Fruit fly (Drosophila melanogaster): ENCODE results near the gene Lam.

The Lam gene

DNA sequence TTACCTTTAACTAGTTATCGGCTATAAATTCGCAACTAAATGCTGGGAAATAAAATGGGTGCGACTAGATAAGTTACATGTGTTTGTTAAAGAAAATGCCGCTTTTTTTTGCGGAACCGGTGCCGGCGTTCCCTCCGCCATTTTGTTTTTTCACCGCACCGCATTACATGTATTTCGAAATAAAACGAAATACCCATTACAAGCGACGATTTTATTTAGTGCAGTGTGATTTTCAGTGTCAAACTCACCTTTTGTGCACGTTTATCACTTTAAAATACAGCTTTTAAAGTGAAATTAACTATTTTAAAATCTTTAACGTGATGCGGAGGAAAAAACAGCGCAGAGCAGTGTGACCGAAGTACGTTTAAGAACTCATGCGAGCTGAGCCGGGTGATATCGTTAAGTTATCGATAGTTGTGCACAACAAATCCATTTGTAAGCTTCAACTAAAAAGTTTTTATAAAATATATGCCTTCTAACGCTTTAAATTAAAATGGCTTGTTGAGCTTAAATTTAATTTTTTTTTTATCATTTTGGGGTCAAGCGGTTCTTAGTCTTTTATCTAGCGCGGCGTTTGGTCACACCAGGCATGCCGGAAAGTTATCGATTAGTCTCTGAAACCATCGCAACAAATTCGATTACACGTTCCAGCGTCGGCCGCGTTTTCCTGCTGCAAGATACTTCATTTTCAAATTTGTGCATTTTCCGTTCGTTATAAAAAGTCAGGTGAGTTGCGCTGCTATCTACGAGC is at the start of gene Lam, which contains the start of gene Hel25E:
Lam (plus strand) TSS at position 546 of the 751 bp plus-strand sequence.
Hel25E (minus strand) TSS at position 380 of the 751 bp plus-strand sequence.
- TF ChIP-seq CG12605 (GFP tag; IDR thresholded peaks at IDR 0.05) (no peak), CG8159 (tag; optimal IDR thresholded peaks at IDR 0.05) (no peak), CG13204 (GFP tag; optimal IDR thresholded peaks at IDR 0.05) (no peak), Pif1A (GFP tag; optimal IDR thresholded peaks at IDR 0.05) (no peak), CG8301 (tag; optimal IDR thresholded peaks at IDR 0.05) (no peak), CG17806 (tag; optimal IDR thresholded peaks at IDR 0.05) (no peak), CG34367 (tag; optimal IDR thresholded peaks at IDR 0.05) (no peak), EcR (GFP tag; optimal IDR thresholded peaks at IDR 0.05) (no peak), fd96Ca (GFP tag; IDR thresholded peaks at IDR 0.05) (no peak)

DNA sequence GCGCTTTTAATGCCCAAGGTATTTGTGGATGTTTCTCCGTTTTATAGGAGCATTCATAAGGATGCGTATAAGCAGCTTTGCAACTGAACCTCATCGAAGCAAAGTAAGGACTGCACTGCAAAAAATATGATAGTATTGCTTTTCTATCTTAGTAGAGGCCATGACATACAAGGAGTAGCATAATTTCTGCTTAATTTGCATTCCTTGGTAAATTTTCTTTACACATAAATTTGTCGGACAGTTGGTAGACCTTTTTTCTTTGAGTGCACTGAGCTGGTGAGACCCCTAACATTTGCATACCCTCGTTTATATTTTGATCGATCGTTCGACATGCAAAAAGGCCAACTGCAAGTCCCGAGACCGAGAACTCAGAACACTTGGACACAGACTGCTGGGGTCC is 49.4 kb upstream of the Lam start:
- no peak for TF ChIP-seq rn (GFP tag; IDR thresholded peaks at IDR 0.05)
- TF ChIP-seq Pif1B (GFP tag; optimal IDR thresholded peaks at IDR 0.05), result peak; percentile 45
- peak; percentile 29 for TF ChIP-seq CG14655 (GFP tag; optimal IDR thresholded peaks at IDR 0.05)
- TF ChIP-seq CG4496 (GFP tag; IDR thresholded peaks at IDR 0.05), result peak; percentile 49; the same call in 1 of the 3 replicates
- TF ChIP-seq gl (tag; optimal IDR thresholded peaks at IDR 0.05), result no peak
- TF ChIP-seq EcR (GFP tag; optimal IDR thresholded peaks at IDR 0.05), result no peak
- TF ChIP-seq Pif1A (GFP tag; optimal IDR thresholded peaks at IDR 0.05), result peak; percentile 63
- no peak for TF ChIP-seq CG13204 (GFP tag; optimal IDR thresholded peaks at IDR 0.05)
- TF ChIP-seq CG12605 (GFP tag; IDR thresholded peaks at IDR 0.05), result no peak
- TF ChIP-seq CG32121 (GFP tag; IDR thresholded peaks at IDR 0.05), result no peak
- TF ChIP-seq CG17806 (tag; optimal IDR thresholded peaks at IDR 0.05), result peak; percentile 67
- no peak for TF ChIP-seq CG8301 (tag; optimal IDR thresholded peaks at IDR 0.05)
- TF ChIP-seq Snoo (tag; optimal IDR thresholded peaks at IDR 0.05), result peak; percentile 73
- TF ChIP-seq D1 (tag; optimal IDR thresholded peaks at IDR 0.05), result no peak
- TF ChIP-seq CG15710 (tag; optimal IDR thresholded peaks at IDR 0.05), result peak; percentile 67
- TF ChIP-seq CG34367 (tag; optimal IDR thresholded peaks at IDR 0.05), result peak; percentile 58
- TF ChIP-seq Ets98B (GFP tag; IDR thresholded peaks at IDR 0.05), result no peak
- peak; percentile 66 for TF ChIP-seq CG8159 (tag; optimal IDR thresholded peaks at IDR 0.05)
- TF ChIP-seq fd96Ca (GFP tag; IDR thresholded peaks at IDR 0.05), result 0 out of 3 replicates have a peak, but pooled peaks have one; percentile 12
- TF ChIP-seq CG9948 (tag; optimal IDR thresholded peaks at IDR 0.05), result peak; percentile 62
- TF ChIP-seq CG10348 (GFP tag; IDR thresholded peaks at IDR 0.05), result no peak

DNA sequence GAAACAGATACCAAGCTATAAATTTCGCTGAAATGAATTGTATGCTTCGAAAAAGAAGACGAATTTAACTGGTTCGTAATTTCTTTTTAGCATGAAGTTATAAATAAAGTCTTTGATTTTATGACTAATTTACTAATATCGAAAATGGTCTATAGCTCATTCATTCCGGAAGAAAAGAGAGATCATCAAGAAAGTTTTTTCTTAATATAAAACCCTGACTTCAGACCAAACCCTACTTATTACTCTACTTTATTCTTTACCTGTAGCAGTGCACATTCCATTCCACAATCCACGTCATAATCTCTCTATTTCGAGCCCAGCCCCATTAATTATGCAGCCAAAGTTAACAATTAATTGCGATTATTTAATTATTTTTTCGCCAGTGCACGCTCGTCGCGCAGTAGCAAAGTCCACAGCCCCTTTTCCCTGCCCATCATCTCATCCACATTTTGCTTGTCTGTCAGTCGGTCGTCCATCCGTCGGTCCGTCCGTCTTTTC is 48.3 kb upstream of the Lam start:
- TF ChIP-seq CG4496 (GFP tag; IDR thresholded peaks at IDR 0.05) (no peak), CG34367 (tag; optimal IDR thresholded peaks at IDR 0.05) (peak; percentile 9), Pif1A (GFP tag; optimal IDR thresholded peaks at IDR 0.05) (peak; percentile 19), rn (GFP tag; IDR thresholded peaks at IDR 0.05) (no peak), Pif1B (GFP tag; optimal IDR thresholded peaks at IDR 0.05) (no peak), Ets98B (GFP tag; IDR thresholded peaks at IDR 0.05) (no peak), CG17806 (tag; optimal IDR thresholded peaks at IDR 0.05) (peak; percentile 44), CG13204 (GFP tag; optimal IDR thresholded peaks at IDR 0.05) (peak; percentile 14), CG12605 (GFP tag; IDR thresholded peaks at IDR 0.05) (no peak), Snoo (tag; optimal IDR thresholded peaks at IDR 0.05) (peak; percentile 13), gl (tag; optimal IDR thresholded peaks at IDR 0.05) (peak; percentile 39), D1 (tag; optimal IDR thresholded peaks at IDR 0.05) (no peak), CG32121 (GFP tag; IDR thresholded peaks at IDR 0.05) (no peak), CG9948 (tag; optimal IDR thresholded peaks at IDR 0.05) (peak; percentile 59), CG10348 (GFP tag; IDR thresholded peaks at IDR 0.05) (no peak), CG8301 (tag; optimal IDR thresholded peaks at IDR 0.05) (peak; percentile 43), CG15710 (tag; optimal IDR thresholded peaks at IDR 0.05) (peak; percentile 40), CG14655 (GFP tag; optimal IDR thresholded peaks at IDR 0.05) (peak; percentile 70), EcR (GFP tag; optimal IDR thresholded peaks at IDR 0.05) (no peak), fd96Ca (GFP tag; IDR thresholded peaks at IDR 0.05) (no peak), CG8159 (tag; optimal IDR thresholded peaks at IDR 0.05) (peak; percentile 58)

DNA sequence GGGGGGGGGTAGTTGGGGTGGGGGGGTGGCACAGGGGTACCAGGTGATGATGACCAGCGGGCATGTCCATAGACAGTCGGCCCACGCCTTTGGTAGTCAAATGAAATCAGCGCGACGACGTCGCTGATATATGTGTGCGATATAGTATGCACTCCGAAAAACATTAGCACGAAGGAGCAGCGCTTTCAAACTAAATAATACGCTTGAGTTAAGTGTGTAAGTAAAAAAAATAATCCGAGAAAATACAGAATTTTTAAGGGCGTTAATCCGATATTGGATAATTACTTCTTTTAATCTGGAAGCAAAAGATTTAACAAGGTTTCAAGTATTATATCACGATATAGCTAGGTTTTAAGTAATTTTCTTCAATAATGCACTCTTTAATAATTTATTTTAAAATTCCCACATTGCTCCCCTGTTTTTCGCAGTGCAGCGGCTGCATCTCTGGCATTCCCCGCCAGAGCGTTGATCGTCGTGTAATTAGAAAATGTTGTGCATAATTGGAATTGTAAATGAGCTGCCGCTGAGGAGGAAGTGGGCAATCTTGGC is 47.4 kb upstream of the Lam start:
- no peak for TF ChIP-seq CG10348 (GFP tag; IDR thresholded peaks at IDR 0.05)
- TF ChIP-seq Pif1B (GFP tag; optimal IDR thresholded peaks at IDR 0.05), result peak; percentile 9
- TF ChIP-seq Snoo (tag; optimal IDR thresholded peaks at IDR 0.05), result no peak
- TF ChIP-seq gl (tag; optimal IDR thresholded peaks at IDR 0.05), result no peak
- no peak for TF ChIP-seq D1 (tag; optimal IDR thresholded peaks at IDR 0.05)
- no peak for TF ChIP-seq CG12605 (GFP tag; IDR thresholded peaks at IDR 0.05)
- TF ChIP-seq CG8159 (tag; optimal IDR thresholded peaks at IDR 0.05), result peak; percentile 46
- TF ChIP-seq Ets98B (GFP tag; IDR thresholded peaks at IDR 0.05), result peak; percentile 23; the same call in 1 of the 2 replicates
- TF ChIP-seq CG13204 (GFP tag; optimal IDR thresholded peaks at IDR 0.05), result no peak
- TF ChIP-seq CG15710 (tag; optimal IDR thresholded peaks at IDR 0.05), result no peak
- no peak for TF ChIP-seq CG34367 (tag; optimal IDR thresholded peaks at IDR 0.05)
- TF ChIP-seq CG9948 (tag; optimal IDR thresholded peaks at IDR 0.05), result peak; percentile 39
- no peak for TF ChIP-seq EcR (GFP tag; optimal IDR thresholded peaks at IDR 0.05)
- no peak for TF ChIP-seq CG32121 (GFP tag; IDR thresholded peaks at IDR 0.05)
- TF ChIP-seq CG14655 (GFP tag; optimal IDR thresholded peaks at IDR 0.05), result peak; percentile 73
- TF ChIP-seq fd96Ca (GFP tag; IDR thresholded peaks at IDR 0.05), result no peak
- no peak; the same call in 2 of the 3 replicates for TF ChIP-seq CG4496 (GFP tag; IDR thresholded peaks at IDR 0.05)
- TF ChIP-seq Pif1A (GFP tag; optimal IDR thresholded peaks at IDR 0.05), result no peak
- peak; percentile 60 for TF ChIP-seq CG8301 (tag; optimal IDR thresholded peaks at IDR 0.05)
- no peak for TF ChIP-seq rn (GFP tag; IDR thresholded peaks at IDR 0.05)
- TF ChIP-seq CG17806 (tag; optimal IDR thresholded peaks at IDR 0.05), result peak; percentile 32

Measured in whole organism, pupa.